Worm (Caenorhabditis elegans): Measurements from ENCODE around the gene ugt-66.

Gene ugt-66

ce11 chrIII:6206161-6206853 lies 11.9 kb upstream of the ugt-66 start, which contains the start of the genes sna-3 and rps-3 (continued):
- TF ChIP-seq ztf-4 (tag; optimal IDR thresholded peaks at IDR 0.05): no peak
- peak; percentile 84 for TF ChIP-seq lin-15B (tag; optimal IDR thresholded peaks at IDR 0.05)
- no peak for TF ChIP-seq nhr-12 (tag; optimal IDR thresholded peaks at IDR 0.05)
- peak; percentile 40 for TF ChIP-seq ama-1 (optimal IDR thresholded peaks at IDR 0.05)
- TF ChIP-seq lin-39 (tag; optimal IDR thresholded peaks at IDR 0.05): peak; percentile 63
- TF ChIP-seq ceh-16 (tag; optimal IDR thresholded peaks at IDR 0.05): no peak
- no peak for TF ChIP-seq snpc-4 (tag; optimal IDR thresholded peaks at IDR 0.05)
- peak; percentile 90 for TF ChIP-seq nfya-1 (tag; optimal IDR thresholded peaks at IDR 0.05; ENCODE audit: insufficient read depth)
- TF ChIP-seq nhr-11 (tag; optimal IDR thresholded peaks at IDR 0.05): peak; percentile 31
- TF ChIP-seq aly-2 (tag; optimal IDR thresholded peaks at IDR 0.05): no peak
- TF ChIP-seq tbx-2 (tag; optimal IDR thresholded peaks at IDR 0.05): no peak
- peak; percentile 73 for TF ChIP-seq hmg-11 (tag; optimal IDR thresholded peaks at IDR 0.05)
- peak; percentile 43 for TF ChIP-seq nhr-43 (tag; optimal IDR thresholded peaks at IDR 0.05; ENCODE audit: poor library complexity, severe bottlenecking)
- no peak for TF ChIP-seq elt-3 (tag; optimal IDR thresholded peaks at IDR 0.05)
- TF ChIP-seq egl-27 (tag; optimal IDR thresholded peaks at IDR 0.05): no peak

ce11 chrIII:6202440-6202839 lies 8.1 kb upstream of the ugt-66 start:
- TF ChIP-seq ceh-9 (tag; optimal IDR thresholded peaks at IDR 0.05) (no peak), ceh-28 (tag; optimal IDR thresholded peaks at IDR 0.05) (no peak), nhr-23 (tag; optimal IDR thresholded peaks at IDR 0.05) (no peak), ama-1 (optimal IDR thresholded peaks at IDR 0.05) (no peak), fkh-2 (tag; optimal IDR thresholded peaks at IDR 0.05) (no peak), aly-2 (tag; optimal IDR thresholded peaks at IDR 0.05) (no peak), fkh-10 (GFP tag; optimal IDR thresholded peaks at IDR 0.05) (no peak), snpc-4 (tag; optimal IDR thresholded peaks at IDR 0.05) (no peak), tbx-2 (tag; optimal IDR thresholded peaks at IDR 0.05) (no peak), ceh-82 (tag; optimal IDR thresholded peaks at IDR 0.05) (no peak), daf-12 (tag; optimal IDR thresholded peaks at IDR 0.05) (no peak), lin-39 (tag; optimal IDR thresholded peaks at IDR 0.05) (no peak), sea-2 (GFP tag; optimal IDR thresholded peaks at IDR 0.05) (no peak), elt-3 (tag; optimal IDR thresholded peaks at IDR 0.05) (no peak)

ce11 chrIII:6201325-6201724 lies 6.9 kb upstream of the ugt-66 start:
- TF ChIP-seq elt-2 (tag; optimal IDR thresholded peaks at IDR 0.05): no peak

ce11 chrIII:6198378-6199234 lies 4.2 kb upstream of the ugt-66 start, which contains the start of the genes C23G10.7 and rpn-2:
TSS of gene C23G10.7 (minus strand) at chrIII:6198414.
TSS of gene rpn-2 (plus strand) at chrIII:6199184.
- peak; percentile 38 for TF ChIP-seq elt-2 (tag; optimal IDR thresholded peaks at IDR 0.05)
- peak; percentile 98 for TF ChIP-seq skn-1 (tag; optimal IDR thresholded peaks at IDR 0.05)
- TF ChIP-seq unc-62 (GFP tag; optimal IDR thresholded peaks at IDR 0.05): no peak
- no peak for TF ChIP-seq eor-1 (tag; optimal IDR thresholded peaks at IDR 0.05)
- no peak for TF ChIP-seq fkh-2 (tag; optimal IDR thresholded peaks at IDR 0.05)
- TF ChIP-seq aly-2 (tag; optimal IDR thresholded peaks at IDR 0.05): no peak
- peak; percentile 22 for TF ChIP-seq R02D3.7 (tag; optimal IDR thresholded peaks at IDR 0.05)
- TF ChIP-seq sea-2 (GFP tag; optimal IDR thresholded peaks at IDR 0.05): no peak
- TF ChIP-seq lin-15B (tag; optimal IDR thresholded peaks at IDR 0.05): peak; percentile 71
- peak; percentile 0 for TF ChIP-seq nhr-43 (tag; optimal IDR thresholded peaks at IDR 0.05; ENCODE audit: poor library complexity, severe bottlenecking)
- no peak for TF ChIP-seq nhr-76 (tag; optimal IDR thresholded peaks at IDR 0.05)
- TF ChIP-seq zag-1 (tag; optimal IDR thresholded peaks at IDR 0.05): no peak
- no peak for TF ChIP-seq fkh-10 (GFP tag; optimal IDR thresholded peaks at IDR 0.05)
- TF ChIP-seq lin-39 (tag; optimal IDR thresholded peaks at IDR 0.05): peak; percentile 12
- TF ChIP-seq ceh-28 (tag; optimal IDR thresholded peaks at IDR 0.05): peak; percentile 62
- no peak for TF ChIP-seq nhr-77 (tag; optimal IDR thresholded peaks at IDR 0.05)
- TF ChIP-seq mdl-1 (tag; optimal IDR thresholded peaks at IDR 0.05): no peak
- no peak for TF ChIP-seq nhr-11 (tag; optimal IDR thresholded peaks at IDR 0.05)
- TF ChIP-seq pha-4 (tag; optimal IDR thresholded peaks at IDR 0.05): peak; percentile 75
- TF ChIP-seq jun-1 (tag; optimal IDR thresholded peaks at IDR 0.05): peak; percentile 30
- no peak for TF ChIP-seq snpc-4 (tag; optimal IDR thresholded peaks at IDR 0.05)
- no peak for TF ChIP-seq nhr-67 (tag; optimal IDR thresholded peaks at IDR 0.05)
- no peak for TF ChIP-seq ZK546.5 (tag; optimal IDR thresholded peaks at IDR 0.05)
- peak; percentile 10 for TF ChIP-seq egl-5 (tag; optimal IDR thresholded peaks at IDR 0.05)
- no peak for TF ChIP-seq daf-12 (tag; optimal IDR thresholded peaks at IDR 0.05)
- TF ChIP-seq hmg-11 (tag; optimal IDR thresholded peaks at IDR 0.05): peak; percentile 56
- no peak for TF ChIP-seq nhr-237 (tag; optimal IDR thresholded peaks at IDR 0.05)
- no peak for TF ChIP-seq ceh-9 (tag; optimal IDR thresholded peaks at IDR 0.05)
- no peak for TF ChIP-seq unc-39 (tag; optimal IDR thresholded peaks at IDR 0.05)
- TF ChIP-seq tbx-2 (tag; optimal IDR thresholded peaks at IDR 0.05): no peak
- TF ChIP-seq nhr-12 (tag; optimal IDR thresholded peaks at IDR 0.05): no peak
- TF ChIP-seq ama-1 (optimal IDR thresholded peaks at IDR 0.05): peak; percentile 53
- no peak for TF ChIP-seq elt-1 (tag; optimal IDR thresholded peaks at IDR 0.05)
- peak; percentile 22 for TF ChIP-seq pqm-1 (tag; optimal IDR thresholded peaks at IDR 0.05)
- no peak for TF ChIP-seq ceh-82 (tag; optimal IDR thresholded peaks at IDR 0.05)
- TF ChIP-seq fos-1 (tag; optimal IDR thresholded peaks at IDR 0.05): no peak
